Worm (Caenorhabditis elegans) whole organism, early embryonic: Measurements from ENCODE around the gene C17C3.24.

ENCODE experiments used
- B0310.2 ChIP-seq: sonication (generic microtip); optimal IDR thresholded peaks from 2 replicates; lab custom pipeline; 2016; ENCODE audit warnings: mild to moderate bottlenecking, missing genetic modification characterization, missing compliant biosample characterization
- F13C5.2 ChIP-seq: sonication (generic microtip); optimal IDR thresholded peaks from 2 replicates; lab custom pipeline; 2017; ENCODE audit warnings: mild to moderate bottlenecking, missing genetic modification characterization, inconsistent platforms, missing compliant biosample characterization
- aly-1 ChIP-seq: sonication (generic microtip); optimal IDR thresholded peaks from 2 replicates; lab custom pipeline; 2016; ENCODE audit warnings: missing genetic modification characterization, missing compliant biosample characterization
- ama-1 ChIP-seq: fragments of 150-350 bp; optimal IDR thresholded peaks from 2 replicates; lab custom pipeline; 2014
- ceh-13 ChIP-seq: fragments of 200-800 bp; sonication (Bioruptor generic); optimal IDR thresholded peaks from 2 replicates; lab custom pipeline; 2018; ENCODE audit warnings: mild to moderate bottlenecking, missing genetic modification characterization, missing compliant biosample characterization
- ceh-36 ChIP-seq: sonication (generic microtip); optimal IDR thresholded peaks from 2 replicates; lab custom pipeline; 2016; ENCODE audit warnings: missing genetic modification characterization, inconsistent platforms, missing compliant biosample characterization
- ets-7 ChIP-seq: sonication (generic microtip); optimal IDR thresholded peaks from 2 replicates; lab custom pipeline; 2016; ENCODE audit warnings: missing genotype, missing genetic modification characterization, missing compliant biosample characterization
- flt-1 ChIP-seq: fragments of 200-800 bp; sonication (Bioruptor generic); IDR thresholded peaks from 2 replicates; pipeline ENCODE4 v1.3.6; 2022; ENCODE audit warnings: missing genetic modification characterization, missing compliant biosample characterization
- hmbx-1 ChIP-seq: sonication (generic microtip); optimal IDR thresholded peaks from 2 replicates; lab custom pipeline; 2016; ENCODE audit warnings: mild to moderate bottlenecking, missing genetic modification characterization, missing compliant biosample characterization
- hmg-4 ChIP-seq: fragments of 200-800 bp; sonication (Bioruptor generic); optimal IDR thresholded peaks from 2 replicates; lab custom pipeline; 2018; ENCODE audit warnings: mild to moderate bottlenecking, missing genetic modification characterization, missing compliant biosample characterization
- hnd-1 ChIP-seq: sonication (generic microtip); optimal IDR thresholded peaks from 2 replicates; lab custom pipeline; 2016; ENCODE audit warnings: missing genetic modification characterization, missing compliant biosample characterization
- pes-1 ChIP-seq: fragments of 200-800 bp; sonication (Bioruptor generic); IDR thresholded peaks from 2 replicates; pipeline ENCODE4 v1.3.6; 2022; ENCODE audit warnings: missing genetic modification reagents, missing genetic modification characterization, missing compliant biosample characterization
- scrt-1 ChIP-seq: fragments of 200-800 bp; sonication (Bioruptor generic); IDR thresholded peaks from 2 replicates; pipeline ENCODE4 v1.3.6; 2022; ENCODE audit warnings: missing genetic modification characterization, missing compliant biosample characterization
- sea-1 ChIP-seq: fragments of 200-800 bp; sonication (Bioruptor generic); conservative IDR thresholded peaks from 2 replicates; pipeline ENCODE4 v1.3.6; 2022; ENCODE audit warnings: missing genetic modification characterization, missing compliant biosample characterization
- tbx-11 ChIP-seq: fragments of 200-800 bp; sonication (Bioruptor generic); IDR thresholded peaks from 2 replicates; pipeline ENCODE4 v1.3.6; 2022; ENCODE audit warnings: missing genetic modification characterization, missing compliant biosample characterization
- tbx-37 ChIP-seq: fragments of 200-800 bp; sonication (Bioruptor generic); conservative IDR thresholded peaks from 2 replicates; pipeline ENCODE4 v1.3.6; 2022; ENCODE audit warnings: missing genetic modification reagents, missing genetic modification characterization, missing compliant biosample characterization
- tra-4 ChIP-seq: sonication (generic microtip); optimal IDR thresholded peaks from 2 replicates; lab custom pipeline; 2017; ENCODE audit warnings: missing genetic modification characterization, missing compliant biosample characterization

Gene C17C3.24

DNA sequence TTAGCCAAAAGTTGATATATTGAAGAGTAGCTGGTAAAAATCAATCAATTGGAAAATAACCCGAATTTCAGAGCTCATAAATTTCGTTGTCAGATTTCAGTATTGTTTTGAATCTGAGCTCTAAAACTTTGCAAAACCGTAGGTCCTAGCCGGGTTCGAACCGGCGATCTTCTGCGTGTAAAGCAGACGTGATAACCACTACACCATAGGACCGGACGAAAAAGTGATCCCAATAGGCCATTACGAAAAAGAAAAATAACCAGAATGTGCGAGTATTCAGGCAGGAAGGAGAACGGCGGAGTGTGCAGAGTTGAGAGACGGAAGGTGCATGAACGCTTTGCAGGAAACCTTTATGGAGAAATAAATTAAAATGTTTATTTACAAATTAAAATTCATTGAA is 35.5 kb upstream of the C17C3.24 start:
- no peak for TF ChIP-seq tra-4 (tag; lab: Kevin White, UChicago)
- peak; percentile 37; the same call in 1 of the 2 replicates for TF ChIP-seq tbx-37 (GFP tag; lab: Robert Waterston, UW)
- TF ChIP-seq ceh-13, result peak; percentile 36
- peak; percentile 33 for TF ChIP-seq ceh-36
- TF ChIP-seq hmbx-1 (tag; lab: Kevin White, UChicago), result peak; percentile 22
- no peak for TF ChIP-seq aly-1
- TF ChIP-seq tbx-11 (GFP tag; lab: Robert Waterston, UW), result peak; percentile 59; the same call in 1 of the 2 replicates
- TF ChIP-seq hnd-1 (tag; lab: Kevin White, UChicago), result peak; percentile 20
- TF ChIP-seq B0310.2 (tag; lab: Kevin White, UChicago), result peak; percentile 27
- TF ChIP-seq flt-1 (GFP tag; lab: Robert Waterston, UW), result peak; percentile 73
- TF ChIP-seq sea-1 (GFP tag; lab: Robert Waterston, UW), result 0 out of 2 replicates have a peak, but pooled peaks have one; percentile 64
- no peak for TF ChIP-seq ets-7
- peak; percentile 76 for TF ChIP-seq hmg-4 (GFP tag; lab: Kevin White, UChicago)
- no peak for TF ChIP-seq ama-1
- TF ChIP-seq F13C5.2, result peak; percentile 33
- TF ChIP-seq scrt-1, result peak; percentile 66

DNA sequence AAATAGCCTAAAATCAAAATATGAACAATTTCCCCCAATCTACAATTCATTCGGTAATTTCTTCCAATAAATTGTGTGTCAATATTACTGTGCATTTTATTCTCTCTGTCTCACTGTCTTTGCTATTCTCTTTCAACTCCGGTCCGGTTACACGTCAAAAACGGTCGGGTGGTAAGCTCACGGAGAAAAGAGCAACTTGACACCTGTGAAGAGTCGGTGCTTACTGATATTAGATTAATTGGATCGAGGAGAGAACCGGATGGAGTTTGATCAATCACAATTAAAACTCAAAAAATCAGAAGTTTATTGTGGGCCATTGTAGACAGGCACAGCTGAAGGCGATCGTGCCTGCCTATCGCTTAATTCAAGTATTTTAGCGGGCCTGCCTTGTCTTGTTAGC is 33.3 kb upstream of the C17C3.24 start:
- TF ChIP-seq B0310.2 (tag; lab: Kevin White, UChicago) (no peak), hmbx-1 (tag; lab: Kevin White, UChicago) (no peak), aly-1 (no peak), F13C5.2 (no peak), tbx-37 (GFP tag; lab: Robert Waterston, UW) (no peak), hnd-1 (tag; lab: Kevin White, UChicago) (no peak), flt-1 (GFP tag; lab: Robert Waterston, UW) (no peak), pes-1 (GFP tag; lab: Robert Waterston, UW) (no peak), ets-7 (no peak), tbx-11 (GFP tag; lab: Robert Waterston, UW) (no peak), ceh-36 (no peak), ceh-13 (no peak), ama-1 (no peak), sea-1 (GFP tag; lab: Robert Waterston, UW) (no peak), scrt-1 (no peak), hmg-4 (GFP tag; lab: Kevin White, UChicago) (no peak)

DNA sequence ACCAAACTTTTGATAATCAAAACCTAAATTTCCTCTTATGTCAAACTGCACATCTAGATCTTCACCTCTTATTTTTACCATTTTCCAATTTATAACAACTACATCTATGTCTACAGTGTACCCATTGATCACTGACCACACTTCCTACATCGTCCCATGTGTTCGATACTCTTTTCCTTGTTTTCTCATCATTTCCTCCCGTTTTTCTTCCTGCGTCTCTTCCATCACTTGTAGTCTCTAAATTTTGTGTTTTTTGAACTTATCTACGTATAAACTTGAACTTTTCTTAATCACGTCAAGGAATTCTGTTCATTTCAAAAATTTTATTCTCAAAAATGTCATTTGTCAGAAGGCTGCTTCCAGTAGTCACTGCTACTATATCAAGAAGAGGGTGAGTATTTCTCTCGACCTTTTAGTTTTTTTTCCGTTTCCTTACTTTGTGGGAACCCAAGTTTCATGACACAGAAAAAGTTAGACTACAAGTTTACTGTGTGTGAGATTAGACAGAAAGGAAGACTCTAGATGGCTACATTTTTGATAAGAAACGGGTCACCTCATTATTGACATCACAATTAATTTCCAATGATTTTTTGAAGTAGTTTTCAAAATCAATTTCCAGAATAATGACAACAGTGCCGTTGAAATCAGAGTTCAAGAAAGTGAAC is 30.6 kb upstream of the C17C3.24 start:
- TF ChIP-seq ceh-13, result no peak
- TF ChIP-seq B0310.2 (tag; lab: Kevin White, UChicago), result no peak
- no peak for TF ChIP-seq hnd-1 (tag; lab: Kevin White, UChicago)
- TF ChIP-seq flt-1 (GFP tag; lab: Robert Waterston, UW), result no peak
- no peak for TF ChIP-seq tbx-11 (GFP tag; lab: Robert Waterston, UW)
- no peak for TF ChIP-seq tbx-37 (GFP tag; lab: Robert Waterston, UW)
- TF ChIP-seq hmg-4 (GFP tag; lab: Kevin White, UChicago), result no peak
- no peak for TF ChIP-seq ceh-36
- no peak for TF ChIP-seq ama-1
- TF ChIP-seq ets-7, result no peak
- no peak for TF ChIP-seq tra-4 (tag; lab: Kevin White, UChicago)
- TF ChIP-seq hmbx-1 (tag; lab: Kevin White, UChicago), result no peak
- no peak for TF ChIP-seq F13C5.2
- no peak for TF ChIP-seq scrt-1
- no peak for TF ChIP-seq pes-1 (GFP tag; lab: Robert Waterston, UW)

DNA sequence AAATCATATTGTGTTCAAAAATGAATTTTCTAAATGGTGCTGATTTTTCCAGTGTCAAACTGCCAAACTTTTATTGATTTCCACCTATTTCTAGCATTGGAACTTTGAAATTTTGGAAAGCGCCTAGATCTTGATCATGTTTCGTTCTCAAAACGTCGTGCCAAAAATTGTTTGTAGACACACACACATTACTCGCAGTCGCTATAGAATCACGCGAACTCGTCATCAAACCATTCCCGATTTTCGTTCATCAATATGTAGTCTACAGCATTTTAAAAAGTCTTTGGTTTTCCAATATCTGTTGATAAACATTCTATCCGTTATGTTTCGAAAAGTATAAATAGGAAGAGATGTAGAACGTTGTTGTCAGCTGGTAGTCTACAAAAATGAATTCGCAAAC is 28.7 kb upstream of the C17C3.24 start, which contains the start of the genes C17C3.1 and C17C3.15:
C17C3.1 (plus strand) TSS at position 301 of the 400 bp plus-strand sequence.
C17C3.15 (plus strand) TSS at position 383 of the 400 bp plus-strand sequence.
- TF ChIP-seq scrt-1, result no peak
- TF ChIP-seq sea-1 (GFP tag; lab: Robert Waterston, UW), result no peak
- TF ChIP-seq ama-1, result no peak
- no peak for TF ChIP-seq pes-1 (GFP tag; lab: Robert Waterston, UW)
- no peak for TF ChIP-seq hmbx-1 (tag; lab: Kevin White, UChicago)
- no peak for TF ChIP-seq flt-1 (GFP tag; lab: Robert Waterston, UW)
- TF ChIP-seq hnd-1 (tag; lab: Kevin White, UChicago), result no peak
- no peak for TF ChIP-seq B0310.2 (tag; lab: Kevin White, UChicago)
- TF ChIP-seq ceh-13, result no peak
- no peak for TF ChIP-seq tra-4 (tag; lab: Kevin White, UChicago)
- TF ChIP-seq tbx-11 (GFP tag; lab: Robert Waterston, UW), result no peak
- no peak for TF ChIP-seq ets-7
- TF ChIP-seq tbx-37 (GFP tag; lab: Robert Waterston, UW), result no peak
- no peak for TF ChIP-seq hmg-4 (GFP tag; lab: Kevin White, UChicago)
- TF ChIP-seq F13C5.2, result no peak
- no peak for TF ChIP-seq aly-1
- TF ChIP-seq ceh-36, result no peak

DNA sequence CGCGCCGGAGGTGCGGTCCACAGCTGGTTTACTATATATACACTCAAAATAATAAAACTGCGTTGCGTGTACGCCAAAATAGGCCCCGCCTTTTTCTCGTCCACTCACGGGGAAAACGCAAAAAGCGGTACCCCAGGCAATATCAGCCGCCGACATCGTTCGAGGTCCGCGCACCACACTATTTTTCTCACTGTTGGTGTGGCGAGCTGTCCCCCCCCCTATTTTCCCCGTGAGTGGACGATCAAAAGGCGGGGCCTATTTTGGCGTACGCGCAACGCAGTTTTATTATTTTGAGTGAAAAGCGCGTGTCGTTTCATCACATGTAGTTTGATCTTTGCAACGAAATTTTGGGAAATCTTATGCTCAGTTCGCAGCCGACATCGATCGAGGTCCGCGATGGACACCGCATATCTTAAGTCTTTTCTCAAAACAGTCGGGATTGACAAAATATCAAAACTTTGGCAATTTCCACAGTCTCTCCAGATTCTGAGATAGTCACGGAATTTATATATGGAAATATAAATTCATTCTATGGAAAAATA is 23.6 kb upstream of the C17C3.24 start:
- TF ChIP-seq sea-1 (GFP tag; lab: Robert Waterston, UW) (0 out of 2 replicates have a peak, but pooled peaks have one; percentile 23), aly-1 (no peak)

DNA sequence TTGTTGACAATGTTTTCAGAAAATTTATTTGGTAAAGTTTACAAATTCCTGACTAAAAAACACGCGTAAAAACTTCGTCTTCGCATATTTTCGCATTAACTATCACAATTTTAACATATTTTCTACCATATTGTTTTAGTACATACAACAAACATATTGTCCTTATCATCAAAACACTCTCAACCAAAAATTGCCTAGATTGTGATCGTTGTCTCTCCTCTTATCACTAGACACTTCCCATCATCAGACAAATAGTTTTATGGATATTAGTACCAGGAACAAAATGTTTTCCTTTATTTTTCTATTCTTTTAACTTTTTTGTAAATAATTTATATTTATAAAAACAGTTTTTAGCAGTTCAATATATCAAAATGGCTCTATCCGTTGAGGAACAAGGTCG is 19.8 kb upstream of the C17C3.24 start, which contains the start of gene C17C3.3:
C17C3.3 (plus strand) TSS at position 346 of the 400 bp plus-strand sequence.
- TF ChIP-seq ama-1 (no peak), pes-1 (GFP tag; lab: Robert Waterston, UW) (no peak), flt-1 (GFP tag; lab: Robert Waterston, UW) (no peak), ceh-13 (no peak), hmg-4 (GFP tag; lab: Kevin White, UChicago) (no peak), ets-7 (no peak), hnd-1 (tag; lab: Kevin White, UChicago) (no peak), aly-1 (no peak), tbx-37 (GFP tag; lab: Robert Waterston, UW) (no peak), hmbx-1 (tag; lab: Kevin White, UChicago) (no peak), ceh-36 (no peak), sea-1 (GFP tag; lab: Robert Waterston, UW) (no peak), F13C5.2 (no peak), B0310.2 (tag; lab: Kevin White, UChicago) (no peak), tra-4 (tag; lab: Kevin White, UChicago) (no peak), scrt-1 (no peak)
